Worm (Caenorhabditis elegans) whole organism, L3 larva: Measurements from ENCODE around the gene gyg-1.

Experiments used
- ZK546.5 ChIP-seq: sonication (generic microtip); optimal IDR thresholded peaks from 2 replicates; lab custom pipeline; 2017; ENCODE audit warnings: missing biosample characterization, missing genetic modification characterization
- aly-2 ChIP-seq: fragments of 150-350 bp; optimal IDR thresholded peaks from 2 replicates; lab custom pipeline; 2014; ENCODE audit warnings: missing biosample characterization, missing genetic modification characterization
- ama-1 ChIP-seq: fragments of 150-350 bp; optimal IDR thresholded peaks from 2 replicates; lab custom pipeline; 2018
- ceh-16 ChIP-seq: sonication (generic microtip); optimal IDR thresholded peaks from 2 replicates; lab custom pipeline; 2017; ENCODE audit warnings: missing biosample characterization, missing genetic modification characterization
- ceh-28 ChIP-seq: fragments of 150-350 bp; optimal IDR thresholded peaks from 2 replicates; lab custom pipeline; 2014; ENCODE audit warnings: missing biosample characterization, missing genetic modification reagents, missing genetic modification characterization
- ceh-82 ChIP-seq: fragments of 150-350 bp; optimal IDR thresholded peaks from 2 replicates; lab custom pipeline; 2014; ENCODE audit warnings: missing biosample characterization, missing genetic modification characterization
- ceh-9 ChIP-seq: sonication (generic microtip); optimal IDR thresholded peaks from 2 replicates; lab custom pipeline; 2018; ENCODE audit warnings: missing biosample characterization, missing genetic modification characterization
- egl-27 ChIP-seq: sonication (generic microtip); optimal IDR thresholded peaks from 4 replicates; lab custom pipeline; 2017; ENCODE audit warnings: missing biosample characterization, missing genetic modification reagents, missing genetic modification characterization
- egl-5 ChIP-seq: fragments of 150-350 bp; optimal IDR thresholded peaks from 2 replicates; lab custom pipeline; 2017; ENCODE audit warnings: missing biosample characterization, missing genetic modification reagents, missing genetic modification characterization, inconsistent platforms
- elt-2 ChIP-seq: sonication (generic microtip); optimal IDR thresholded peaks from 2 replicates; lab custom pipeline; 2016; ENCODE audit warnings: missing genetic modification reagents, mild to moderate bottlenecking, missing genetic modification characterization, missing compliant biosample characterization
- elt-3 ChIP-seq, 3 experiments: fragments of 150-350 bp in 1 of 3; sonication (generic microtip) in 2 of 3; optimal IDR thresholded peaks; 2 replicates in 2 of 3; 4 replicates in 1 of 3; lab custom pipeline; 2014 to 2017; ENCODE audit warnings: missing biosample characterization in 3 of 3, missing genetic modification characterization in 3 of 3
- fkh-2 ChIP-seq: fragments of 150-350 bp; optimal IDR thresholded peaks from 2 replicates; lab custom pipeline; 2014; ENCODE audit warnings: missing biosample characterization, missing genetic modification reagents, missing genetic modification characterization
- fos-1 ChIP-seq: fragments of 150-350 bp; optimal IDR thresholded peaks from 2 replicates; lab custom pipeline; 2014; ENCODE audit warnings: missing biosample characterization, missing genetic modification characterization
- hmg-11 ChIP-seq: sonication (generic microtip); optimal IDR thresholded peaks from 2 replicates; lab custom pipeline; 2016; ENCODE audit warnings: missing genetic modification characterization, missing compliant biosample characterization
- jun-1 ChIP-seq: fragments of 150-350 bp; optimal IDR thresholded peaks from 2 replicates; lab custom pipeline; 2014; ENCODE audit warnings: missing biosample characterization, missing genetic modification reagents, missing genetic modification characterization
- lin-15B ChIP-seq: fragments of 150-350 bp; optimal IDR thresholded peaks from 2 replicates; lab custom pipeline; 2014; ENCODE audit warnings: missing biosample characterization, missing genetic modification characterization
- lin-39 ChIP-seq: fragments of 150-350 bp; optimal IDR thresholded peaks from 2 replicates; lab custom pipeline; 2018; ENCODE audit warnings: missing biosample characterization, missing genetic modification reagents, missing genetic modification characterization
- lsy-12 ChIP-seq: sonication (generic microtip); optimal IDR thresholded peaks from 2 replicates; lab custom pipeline; 2016; ENCODE audit warnings: mild to moderate bottlenecking, missing genetic modification characterization, missing compliant biosample characterization
- mdl-1 ChIP-seq: fragments of 150-350 bp; optimal IDR thresholded peaks from 2 replicates; lab custom pipeline; 2014; ENCODE audit warnings: missing biosample characterization, missing genetic modification characterization
- mml-1 ChIP-seq: fragments of 150-350 bp; sonication (generic microtip); optimal IDR thresholded peaks from 3 replicates; lab custom pipeline; 2014; ENCODE audit warnings: missing biosample characterization, missing genetic modification characterization
- nfya-1 ChIP-seq: sonication (generic microtip); optimal IDR thresholded peaks from 2 replicates; lab custom pipeline; 2017; ENCODE audit warnings: missing genetic modification characterization, mild to moderate bottlenecking, missing compliant biosample characterization, antibody characterized with exemption, moderate library complexity; ENCODE audit not compliant: insufficient read depth
- nhr-11 ChIP-seq: fragments of 150-350 bp; optimal IDR thresholded peaks from 2 replicates; lab custom pipeline; 2014; ENCODE audit warnings: missing biosample characterization, missing genetic modification characterization
- nhr-12 ChIP-seq: fragments of 150-350 bp; optimal IDR thresholded peaks from 2 replicates; lab custom pipeline; 2014; ENCODE audit warnings: missing biosample characterization, missing genetic modification characterization
- nhr-23 ChIP-seq: fragments of 150-350 bp; optimal IDR thresholded peaks from 2 replicates; lab custom pipeline; 2014; ENCODE audit warnings: missing biosample characterization, missing genetic modification reagents, missing genetic modification characterization
- nhr-237 ChIP-seq: fragments of 150-350 bp; optimal IDR thresholded peaks from 2 replicates; lab custom pipeline; 2014; ENCODE audit warnings: missing biosample characterization, missing genetic modification characterization
- nhr-25 ChIP-seq: sonication (generic microtip); optimal IDR thresholded peaks from 2 replicates; lab custom pipeline; 2017; ENCODE audit warnings: missing biosample characterization, missing genetic modification characterization
- nhr-28 ChIP-seq: fragments of 150-350 bp; optimal IDR thresholded peaks from 2 replicates; lab custom pipeline; 2014; ENCODE audit warnings: missing biosample characterization, missing genetic modification characterization
- nhr-43 ChIP-seq: sonication (generic microtip); optimal IDR thresholded peaks from 2 replicates; lab custom pipeline; 2016; ENCODE audit warnings: mild to moderate bottlenecking, missing genetic modification characterization, missing compliant biosample characterization; ENCODE audit not compliant: poor library complexity, severe bottlenecking
- nhr-67 ChIP-seq: fragments of 150-350 bp; optimal IDR thresholded peaks from 2 replicates; lab custom pipeline; 2014; ENCODE audit warnings: missing biosample characterization, missing genetic modification characterization
- nhr-76 ChIP-seq: fragments of 150-350 bp; sonication (generic microtip); optimal IDR thresholded peaks from 5 replicates; lab custom pipeline; 2014; ENCODE audit warnings: missing biosample characterization, missing genetic modification characterization
- nhr-77 ChIP-seq: fragments of 150-350 bp; optimal IDR thresholded peaks from 2 replicates; lab custom pipeline; 2014; ENCODE audit warnings: missing biosample characterization, missing genetic modification characterization
- pha-4 ChIP-seq: fragments of 150-350 bp; optimal IDR thresholded peaks from 2 replicates; lab custom pipeline; 2014; ENCODE audit warnings: missing biosample characterization, missing genetic modification reagents, missing genetic modification characterization
- sea-2 ChIP-seq: fragments of 150-350 bp; sonication (generic microtip); optimal IDR thresholded peaks from 4 replicates; lab custom pipeline; 2014; ENCODE audit warnings: missing biosample characterization, missing genetic modification reagents, missing genetic modification characterization
- snpc-4 ChIP-seq: fragments of 150-350 bp; optimal IDR thresholded peaks from 2 replicates; lab custom pipeline; 2014; ENCODE audit warnings: missing biosample characterization, missing genetic modification characterization
- unc-39 ChIP-seq: sonication (generic microtip); optimal IDR thresholded peaks from 4 replicates; lab custom pipeline; 2017; ENCODE audit warnings: missing biosample characterization, missing genetic modification characterization

gyg-1 gene

ce11 chrX:3535505-3535904 is 1.9 kb upstream of the gyg-1 start:
- TF ChIP-seq hmg-11 (tag; lab: Kevin White, UChicago) (peak; percentile 30), nfya-1 (peak; percentile 25), aly-2 (tag; lab: Kevin White, UChicago) (no peak), nhr-12 (no peak), egl-27 (no peak), snpc-4 (tag; lab: Kevin White, UChicago) (no peak), jun-1 (tag; lab: Kevin White, UChicago) (no peak), lin-39 (peak; percentile 19), ceh-82 (tag; lab: Kevin White, UChicago) (no peak), pha-4 (tag; lab: Kevin White, UChicago) (no peak), nhr-67 (no peak), ceh-28 (tag; lab: Kevin White, UChicago) (no peak), ZK546.5 (tag; lab: Kevin White, UChicago) (no peak), mdl-1 (no peak)
- TF ChIP-seq, all 47 proteins: peak for 3

DNA sequence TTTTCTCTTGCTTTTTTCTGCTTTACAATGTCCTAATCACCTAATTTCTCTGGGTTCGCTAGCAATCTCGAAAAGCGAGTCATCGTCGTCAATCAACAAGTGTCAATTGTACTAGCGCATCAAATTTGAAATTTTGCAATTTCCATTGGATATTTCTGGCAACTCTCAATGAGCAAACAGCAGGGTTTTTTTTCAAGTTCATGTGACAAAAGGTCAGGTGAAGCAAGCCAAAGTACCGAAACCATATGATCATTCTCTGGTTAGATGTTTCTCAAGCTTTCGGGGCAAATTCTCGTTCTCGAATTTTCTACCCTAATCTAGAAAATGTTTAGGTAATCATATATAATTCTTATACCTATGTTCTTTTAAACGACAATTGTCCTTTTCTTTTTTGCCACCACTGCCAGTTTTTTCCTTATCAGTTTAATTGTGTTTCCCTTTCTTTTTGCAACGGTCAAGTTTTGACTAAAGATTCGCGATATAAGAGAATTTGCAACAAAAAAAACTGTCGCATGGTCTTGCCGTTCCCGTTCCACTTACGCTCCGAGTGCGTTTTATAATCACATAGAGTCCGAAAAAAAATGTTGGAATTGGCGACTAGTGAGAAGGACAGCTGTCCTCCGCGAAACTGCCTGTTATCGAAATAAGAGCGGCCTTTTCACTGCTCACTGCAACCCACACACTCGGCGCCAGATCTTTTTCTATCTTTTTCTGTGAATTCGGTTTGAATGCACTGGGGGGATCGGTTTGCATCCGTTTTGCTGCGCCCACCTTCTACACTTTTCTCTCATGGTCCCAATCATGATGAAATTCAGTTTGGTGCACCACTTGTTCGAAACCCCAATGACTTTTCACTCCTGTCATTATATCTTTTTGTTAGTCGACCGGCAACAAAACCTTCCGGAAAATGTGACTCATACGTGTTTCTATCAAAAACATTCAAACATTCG is 858 bp upstream of the gyg-1 start:
- no peak for TF ChIP-seq elt-3 (tag; optimal IDR thresholded peaks at IDR 0.05; lab: Kevin White, UChicago)
- no peak for TF ChIP-seq lin-15B (tag; lab: Kevin White, UChicago)
- TF ChIP-seq nhr-23 (tag; lab: Kevin White, UChicago): no peak
- TF ChIP-seq nhr-76 (tag; lab: Kevin White, UChicago): no peak
- no peak for TF ChIP-seq nhr-67
- no peak for TF ChIP-seq sea-2 (GFP tag; lab: Kevin White, UChicago)
- TF ChIP-seq nhr-12: no peak
- TF ChIP-seq nhr-28 (tag; lab: Kevin White, UChicago): no peak
- TF ChIP-seq nhr-11 (tag; lab: Kevin White, UChicago): no peak
- TF ChIP-seq nhr-237 (tag; lab: Kevin White, UChicago): no peak
- no peak for TF ChIP-seq lsy-12 (tag; lab: Kevin White, UChicago)

DNA sequence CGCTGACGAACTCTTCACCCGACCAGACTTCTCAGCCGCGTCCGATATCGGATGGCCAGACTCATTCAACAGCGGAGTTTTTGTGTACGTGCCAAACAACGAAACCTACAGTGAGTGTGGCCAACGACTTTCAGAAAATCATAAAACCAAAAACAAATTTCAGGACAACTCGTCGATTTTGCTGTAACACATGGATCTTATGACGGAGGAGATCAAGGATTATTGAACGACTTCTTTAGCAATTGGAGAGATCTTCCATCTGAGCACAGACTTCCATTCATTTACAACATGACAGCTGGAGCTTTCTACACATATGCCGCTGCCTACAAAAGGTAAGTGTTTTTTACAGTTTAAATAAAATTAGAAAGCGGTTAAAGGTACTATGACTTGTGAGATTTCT is 632 bp downstream of the gyg-1 start:
- TF ChIP-seq ama-1 (lab: Kevin White, UChicago) (no peak), nhr-77 (tag; lab: Kevin White, UChicago) (no peak), nhr-12 (no peak), fkh-2 (tag; lab: Kevin White, UChicago) (no peak), nfya-1 (no peak), nhr-23 (tag; lab: Kevin White, UChicago) (no peak), pha-4 (tag; lab: Kevin White, UChicago) (no peak), nhr-237 (tag; lab: Kevin White, UChicago) (no peak), ceh-16 (tag; lab: Kevin White, UChicago) (no peak), mdl-1 (no peak), unc-39 (no peak), nhr-43 (tag; lab: Kevin White, UChicago) (no peak), hmg-11 (tag; lab: Kevin White, UChicago) (no peak), ZK546.5 (tag; lab: Kevin White, UChicago) (no peak), nhr-11 (tag; lab: Kevin White, UChicago) (no peak), lsy-12 (tag; lab: Kevin White, UChicago) (no peak), mml-1 (no peak), snpc-4 (tag; lab: Kevin White, UChicago) (no peak)

- TF ChIP-seq fkh-2 (tag; lab: Kevin White, UChicago): no peak
- TF ChIP-seq nfya-1: peak; percentile 55
- no peak for TF ChIP-seq fos-1 (tag; lab: Kevin White, UChicago)
- TF ChIP-seq ceh-16 (tag; lab: Kevin White, UChicago): no peak
- no peak for TF ChIP-seq nhr-43 (tag; lab: Kevin White, UChicago)
- TF ChIP-seq nhr-23 (tag; lab: Kevin White, UChicago): peak; percentile 62
- TF ChIP-seq unc-39: no peak
- TF ChIP-seq pha-4 (tag; lab: Kevin White, UChicago): peak; percentile 58
- TF ChIP-seq hmg-11 (tag; lab: Kevin White, UChicago): peak; percentile 34
- TF ChIP-seq lin-39: peak; percentile 86
- TF ChIP-seq snpc-4 (tag; lab: Kevin White, UChicago): peak; percentile 18
- no peak for TF ChIP-seq nhr-67
- no peak for TF ChIP-seq elt-3 (tag; optimal IDR thresholded peaks at IDR 0.05; lab: Kevin White, UChicago)
- TF ChIP-seq egl-5 (tag; lab: Kevin White, UChicago): peak; percentile 61
- TF ChIP-seq ceh-28 (tag; lab: Kevin White, UChicago): no peak
- no peak for TF ChIP-seq ceh-9
- TF ChIP-seq elt-2 (tag; lab: Kevin White, UChicago): peak; percentile 12
- peak; percentile 61 for TF ChIP-seq ama-1 (lab: Kevin White, UChicago)
- TF ChIP-seq nhr-25 (tag; lab: Kevin White, UChicago): peak; percentile 72
These were observed 3.4 kb downstream of the gyg-1 start for ce11 chrX:3540861-3541260.
